Worm (Caenorhabditis elegans): ENCODE results near the gene slc-28.2.

- TF ChIP-seq zag-1 (tag; optimal IDR thresholded peaks at IDR 0.05) (no peak), crh-2 (tag; optimal IDR thresholded peaks at IDR 0.05) (no peak), ztf-4 (tag; optimal IDR thresholded peaks at IDR 0.05) (no peak), unc-62 (GFP tag; optimal IDR thresholded peaks at IDR 0.05) (no peak), blmp-1 (tag; optimal IDR thresholded peaks at IDR 0.05; ENCODE audit: insufficient read depth) (no peak), snpc-4 (tag; optimal IDR thresholded peaks at IDR 0.05) (no peak), elt-1 (tag; optimal IDR thresholded peaks at IDR 0.05) (no peak), dmd-4 (tag; optimal IDR thresholded peaks at IDR 0.05) (no peak), egl-27 (tag; optimal IDR thresholded peaks at IDR 0.05) (no peak), fos-1 (tag; optimal IDR thresholded peaks at IDR 0.05) (no peak), lin-11 (tag; optimal IDR thresholded peaks at IDR 0.05) (no peak), ztf-11 (tag; optimal IDR thresholded peaks at IDR 0.05) (no peak), nhr-237 (tag; optimal IDR thresholded peaks at IDR 0.05) (no peak), lsy-2 (tag; optimal IDR thresholded peaks at IDR 0.05) (no peak)
Measured at ce11 chrV:3417928-3418327, 42.1 kb upstream of the slc-28.2 start, which contains the start of gene T20D4.3.

Data from whole organism, L2 larva.